Worm (Caenorhabditis elegans) whole organism, L4 larva: ENCODE measurements around the gene C28C12.1.

Experiments used
- F49E8.2 ChIP-seq: sonication (generic microtip); optimal IDR thresholded peaks from 2 replicates; lab custom pipeline; 2016; ENCODE audit warnings: missing compliant biosample characterization, mild to moderate bottlenecking, missing genetic modification characterization, borderline replicate concordance
- Y105C5A.15 ChIP-seq: fragments of 200-800 bp; sonication (Bioruptor generic); IDR thresholded peaks from 2 replicates; pipeline ENCODE4 v1.3.6; 2022; ENCODE audit warnings: missing genetic modification characterization, missing compliant biosample characterization
- Y48G9A.11 ChIP-seq: fragments of 200-800 bp; sonication (Bioruptor generic); IDR thresholded peaks from 2 replicates; pipeline ENCODE4 v1.3.6; 2022; ENCODE audit warnings: missing genetic modification reagents, missing genetic modification characterization, missing compliant biosample characterization
- Y5F2A.4 ChIP-seq: fragments of 200-800 bp; sonication (Bioruptor generic); optimal IDR thresholded peaks from 2 replicates; lab custom pipeline; 2018; ENCODE audit warnings: mild to moderate bottlenecking, missing genetic modification characterization, missing compliant biosample characterization
- Y75B8A.6 ChIP-seq: fragments of 200-800 bp; sonication (Bioruptor generic); IDR thresholded peaks from 2 replicates; pipeline ENCODE4 v1.3.6; 2022; ENCODE audit warnings: missing genetic modification reagents, missing genetic modification characterization, missing compliant biosample characterization
- aha-1 ChIP-seq: fragments of 150-350 bp; peaks from one replicate; lab custom pipeline; 2014; ENCODE audit warnings: missing biosample characterization, missing genetic modification characterization
- aly-2 ChIP-seq: sonication (generic microtip); optimal IDR thresholded peaks from 2 replicates; lab custom pipeline; 2018; ENCODE audit warnings: missing biosample characterization, missing genetic modification characterization
- arid-1 ChIP-seq: fragments of 200-800 bp; sonication (Bioruptor generic); conservative IDR thresholded peaks from 2 replicates; pipeline ENCODE4 v1.3.6; 2022; ENCODE audit warnings: missing genetic modification reagents, missing genetic modification characterization, missing compliant biosample characterization
- ceh-20 ChIP-seq: fragments of 200-800 bp; sonication (Bioruptor generic); IDR thresholded peaks from 2 replicates; pipeline ENCODE4 v1.3.6; 2022; ENCODE audit warnings: missing genetic modification reagents, missing genetic modification characterization, missing compliant biosample characterization
- ceh-28 ChIP-seq: fragments of 150-350 bp; optimal IDR thresholded peaks from 2 replicates; lab custom pipeline; 2014; ENCODE audit warnings: missing biosample characterization, missing genetic modification reagents, missing genetic modification characterization
- ceh-62 ChIP-seq: sonication (generic microtip); optimal IDR thresholded peaks from 2 replicates; lab custom pipeline; 2017; ENCODE audit warnings: missing biosample characterization, missing genetic modification characterization
- ces-1 ChIP-seq: fragments of 150-350 bp; sonication (generic microtip); optimal IDR thresholded peaks from 4 replicates; lab custom pipeline; 2014; ENCODE audit warnings: missing biosample characterization, missing genetic modification reagents, missing genetic modification characterization
- daf-12 ChIP-seq: fragments of 150-350 bp; optimal IDR thresholded peaks from 2 replicates; lab custom pipeline; 2014; ENCODE audit warnings: missing biosample characterization, missing genetic modification reagents, missing genetic modification characterization
- daf-16 ChIP-seq, 3 experiments: sonication (generic microtip); optimal IDR thresholded peaks; 2 replicates each; lab custom pipeline; 2016 to 2017; ENCODE audit warnings: missing genetic modification characterization in 3 of 3, missing genetic modification reagents in 3 of 3, mild to moderate bottlenecking in 2 of 3, missing compliant biosample characterization in 2 of 3, missing biosample characterization in 1 of 3, moderate library complexity in 1 of 3
- daf-8 ChIP-seq: fragments of 200-800 bp; sonication (Bioruptor generic); IDR thresholded peaks from 2 replicates; pipeline ENCODE4 v1.3.6; 2022; ENCODE audit warnings: missing genetic modification characterization, missing compliant biosample characterization
- dmd-6 ChIP-seq: fragments of 200-800 bp; sonication (Bioruptor generic); IDR thresholded peaks from 2 replicates; pipeline ENCODE4 v1.3.6; 2022; ENCODE audit warnings: missing genetic modification reagents, missing genetic modification characterization, missing compliant biosample characterization
- duxl-1 ChIP-seq: sonication (generic microtip); optimal IDR thresholded peaks from 2 replicates; lab custom pipeline; 2016; ENCODE audit warnings: mild to moderate bottlenecking, missing genetic modification characterization, moderate library complexity, missing compliant biosample characterization; ENCODE audit not compliant: poor library complexity
- egl-27 ChIP-seq: sonication (generic microtip); optimal IDR thresholded peaks from 3 replicates; lab custom pipeline; 2017; ENCODE audit warnings: missing biosample characterization, missing genetic modification reagents, missing genetic modification characterization
- fkh-10 ChIP-seq: fragments of 150-350 bp; optimal IDR thresholded peaks from 2 replicates; lab custom pipeline; 2014; ENCODE audit warnings: missing biosample characterization, missing genetic modification reagents, missing genetic modification characterization
- hlh-11 ChIP-seq: fragments of 200-800 bp; sonication (Bioruptor generic); optimal IDR thresholded peaks from 2 replicates; lab custom pipeline; 2018; ENCODE audit warnings: mild to moderate bottlenecking, missing genetic modification characterization, missing compliant biosample characterization
- hlh-30 ChIP-seq: sonication (generic microtip); optimal IDR thresholded peaks from 2 replicates; lab custom pipeline; 2017; ENCODE audit warnings: antibody characterized with exemption, mild to moderate bottlenecking, missing genetic modification characterization, missing compliant biosample characterization; ENCODE audit not compliant: insufficient read depth
- hmg-1.1 ChIP-seq: fragments of 200-800 bp; sonication (Bioruptor generic); IDR thresholded peaks from 2 replicates; pipeline ENCODE4 v1.3.6; 2022; ENCODE audit warnings: missing genetic modification reagents, missing genetic modification characterization, missing compliant biosample characterization
- jun-1 ChIP-seq: fragments of 150-350 bp; optimal IDR thresholded peaks from 2 replicates; lab custom pipeline; 2014; ENCODE audit warnings: missing biosample characterization, missing genetic modification reagents, missing genetic modification characterization
- lim-7 ChIP-seq: fragments of 200-800 bp; sonication (Bioruptor generic); IDR thresholded peaks from 2 replicates; pipeline ENCODE4 v1.3.6; 2022; ENCODE audit warnings: missing genetic modification characterization, missing compliant biosample characterization
- lin-13 ChIP-seq: fragments of 150-350 bp; optimal IDR thresholded peaks from 2 replicates; lab custom pipeline; 2014; ENCODE audit warnings: missing biosample characterization, missing genetic modification reagents, missing genetic modification characterization
- lin-15B ChIP-seq: fragments of 150-350 bp; sonication (generic microtip); optimal IDR thresholded peaks from 3 replicates; lab custom pipeline; 2014; ENCODE audit warnings: missing biosample characterization, missing genetic modification characterization
- lin-29 ChIP-seq: fragments of 200-800 bp; sonication (Bioruptor generic); IDR thresholded peaks from 2 replicates; pipeline ENCODE4 v1.3.6; 2022; ENCODE audit warnings: missing genetic modification reagents, missing genetic modification characterization, missing compliant biosample characterization
- lin-39 ChIP-seq: fragments of 150-350 bp; optimal IDR thresholded peaks from 2 replicates; lab custom pipeline; 2014; ENCODE audit warnings: missing biosample characterization, missing genetic modification reagents, missing genetic modification characterization
- madf-9 ChIP-seq: fragments of 200-800 bp; sonication (Bioruptor generic); conservative IDR thresholded peaks from 2 replicates; pipeline ENCODE4 v1.3.6; 2022; ENCODE audit warnings: missing genetic modification reagents, missing genetic modification characterization, missing compliant biosample characterization
- mdl-1 ChIP-seq, 2 experiments: fragments of 150-350 bp in 1 of 2; sonication (generic microtip) in 1 of 2; optimal IDR thresholded peaks; 2 replicates each; lab custom pipeline; 2014 to 2017; ENCODE audit warnings: missing biosample characterization in 2 of 2, missing genetic modification characterization in 2 of 2
- mxl-3 ChIP-seq: fragments of 200-800 bp; sonication (Bioruptor generic); optimal IDR thresholded peaks from 2 replicates; lab custom pipeline; 2018; ENCODE audit warnings: mild to moderate bottlenecking, missing genetic modification characterization, missing compliant biosample characterization
- nhr-10 ChIP-seq: fragments of 150-350 bp; optimal IDR thresholded peaks from 2 replicates; lab custom pipeline; 2014; ENCODE audit warnings: missing biosample characterization, missing genetic modification characterization
- nhr-11 ChIP-seq: fragments of 150-350 bp; optimal IDR thresholded peaks from 2 replicates; lab custom pipeline; 2014; ENCODE audit warnings: missing biosample characterization, missing genetic modification characterization
- nhr-111 ChIP-seq: fragments of 200-800 bp; sonication (Bioruptor generic); optimal IDR thresholded peaks from 2 replicates; lab custom pipeline; 2018; ENCODE audit warnings: mild to moderate bottlenecking, missing genetic modification characterization, missing compliant biosample characterization
- nhr-25 ChIP-seq: sonication (generic microtip); optimal IDR thresholded peaks from 2 replicates; lab custom pipeline; 2017; ENCODE audit warnings: missing genetic modification characterization, mild to moderate bottlenecking, missing compliant biosample characterization, antibody characterized with exemption, moderate library complexity, borderline replicate concordance; ENCODE audit not compliant: insufficient read depth
- nhr-28 ChIP-seq: fragments of 150-350 bp; optimal IDR thresholded peaks from 2 replicates; lab custom pipeline; 2014; ENCODE audit warnings: missing biosample characterization, missing genetic modification characterization
- nhr-48 ChIP-seq: sonication (generic microtip); optimal IDR thresholded peaks from 2 replicates; lab custom pipeline; 2016; ENCODE audit warnings: mild to moderate bottlenecking, missing genetic modification characterization, missing compliant biosample characterization
- nhr-77 ChIP-seq: fragments of 150-350 bp; optimal IDR thresholded peaks from 2 replicates; lab custom pipeline; 2014; ENCODE audit warnings: missing biosample characterization, missing genetic modification characterization
- php-3 ChIP-seq: fragments of 200-800 bp; sonication (Bioruptor generic); IDR thresholded peaks from 2 replicates; pipeline ENCODE4 v1.3.6; 2022; ENCODE audit warnings: missing genetic modification reagents, missing genetic modification characterization, missing compliant biosample characterization
- pqm-1 ChIP-seq: sonication (generic microtip); optimal IDR thresholded peaks from 2 replicates; lab custom pipeline; 2017; ENCODE audit warnings: missing biosample characterization, missing genetic modification characterization
- unc-62 ChIP-seq, 3 experiments: fragments of 150-350 bp in 1 of 3; sonication (generic microtip); optimal IDR thresholded peaks in 2 of 3; peaks in 1 of 3; 1 replicate in 1 of 3; 2 replicates in 2 of 3; lab custom pipeline; 2014 to 2017; ENCODE audit warnings: missing biosample characterization in 3 of 3, missing genetic modification characterization in 3 of 3, missing genetic modification reagents in 3 of 3, missing genotype in 1 of 3
- vab-7 ChIP-seq: fragments of 200-800 bp; sonication (Bioruptor generic); IDR thresholded peaks from 2 replicates; pipeline ENCODE4 v1.3.6; 2022; ENCODE audit warnings: missing genetic modification reagents, missing genetic modification characterization, missing compliant biosample characterization
- zip-2 ChIP-seq: fragments of 150-350 bp; optimal IDR thresholded peaks from 2 replicates; lab custom pipeline; 2014; ENCODE audit warnings: missing biosample characterization, missing genetic modification characterization
- ztf-11 ChIP-seq: fragments of 150-350 bp; optimal IDR thresholded peaks from 2 replicates; lab custom pipeline; 2014; ENCODE audit warnings: missing biosample characterization, missing genetic modification characterization
- ztf-7 ChIP-seq: fragments of 150-350 bp; optimal IDR thresholded peaks from 2 replicates; lab custom pipeline; 2014; ENCODE audit warnings: missing biosample characterization, missing genetic modification characterization

C28C12.1 gene

ce11 chrIV:8475030-8475679, 26.3 kb upstream of the C28C12.1 start:
- no peak for TF ChIP-seq ceh-28 (tag; lab: Kevin White, UChicago)
- TF ChIP-seq nhr-111 (GFP tag; lab: Kevin White, UChicago) = no peak
- TF ChIP-seq arid-1 = no peak
- TF ChIP-seq pqm-1 = peak; percentile 76
- no peak for TF ChIP-seq ces-1 (GFP tag; lab: Kevin White, UChicago)
- TF ChIP-seq aha-1 (tag; lab: Kevin White, UChicago) = peak; percentile 94
- TF ChIP-seq egl-27 = no peak
- no peak for TF ChIP-seq duxl-1 (tag; lab: Kevin White, UChicago)
- peak; percentile 82 for TF ChIP-seq nhr-28
- no peak for TF ChIP-seq zip-2 (tag; lab: Kevin White, UChicago)
- no peak for TF ChIP-seq F49E8.2 (tag; lab: Kevin White, UChicago)
- TF ChIP-seq mxl-3 (GFP tag; lab: Kevin White, UChicago) = peak; percentile 35
- TF ChIP-seq lin-29 (GFP tag; lab: Robert Waterston, UW) = no peak
- TF ChIP-seq lim-7 = no peak
- TF ChIP-seq mdl-1 (tag; optimal IDR thresholded peaks at IDR 0.05; lab: Kevin White, UChicago) = peak in 1 of 2 experiments; percentile 44
- TF ChIP-seq daf-8 (GFP tag; lab: Robert Waterston, UW) = no peak
- TF ChIP-seq Y5F2A.4 (GFP tag; lab: Kevin White, UChicago) = no peak
- TF ChIP-seq php-3 (GFP tag; lab: Robert Waterston, UW) = peak; percentile 73
- TF ChIP-seq nhr-25 = no peak
- TF ChIP-seq jun-1 (tag; lab: Kevin White, UChicago) = no peak
- no peak for TF ChIP-seq lin-39
- peak; percentile 57; the same call in 1 of the 2 replicates for TF ChIP-seq dmd-6 (GFP tag; lab: Robert Waterston, UW)
- no peak for TF ChIP-seq ceh-20 (GFP tag; lab: Robert Waterston, UW)
- TF ChIP-seq Y105C5A.15 (GFP tag; lab: Robert Waterston, UW) = no peak
- TF ChIP-seq Y75B8A.6 (GFP tag; lab: Robert Waterston, UW) = no peak
- TF ChIP-seq ceh-62 (tag; lab: Kevin White, UChicago) = no peak
- no peak for TF ChIP-seq aly-2
- no peak for TF ChIP-seq Y48G9A.11 (GFP tag; lab: Robert Waterston, UW)
- TF ChIP-seq ztf-7 (tag; lab: Kevin White, UChicago) = no peak
- TF ChIP-seq nhr-48 (tag; lab: Kevin White, UChicago) = no peak
- TF ChIP-seq madf-9 (GFP tag; lab: Robert Waterston, UW) = no peak
- no peak for TF ChIP-seq vab-7 (GFP tag; lab: Robert Waterston, UW)
- peak in 1 of 2 experiments; percentile 96 for TF ChIP-seq unc-62 (GFP tag; optimal IDR thresholded peaks at IDR 0.05 in 1 of 2; lab: Kevin White, UChicago)
- TF ChIP-seq unc-62 (tag; optimal IDR thresholded peaks at IDR 0.05; lab: Kevin White, UChicago) = no peak
- no peak for TF ChIP-seq fkh-10 (GFP tag; lab: Kevin White, UChicago)
- TF ChIP-seq hlh-11 (tag; lab: Kevin White, UChicago) = peak; percentile 47
- TF ChIP-seq nhr-77 (tag; lab: Kevin White, UChicago) = peak; percentile 26
- TF ChIP-seq hlh-30 (tag; lab: Kevin White, UChicago) = no peak

ce11 chrIV:8476166-8476565, 25.3 kb upstream of the C28C12.1 start:
- TF ChIP-seq lin-39 = no peak
- TF ChIP-seq hmg-1.1 (GFP tag; lab: Robert Waterston, UW) = 0 out of 2 replicates have a peak, but pooled peaks have one; percentile 20
- no peak for TF ChIP-seq lin-13 (GFP tag; lab: Kevin White, UChicago)
- TF ChIP-seq daf-16 (GFP tag; optimal IDR thresholded peaks at IDR 0.05; lab: Kevin White, UChicago) = peak in 1 of 2 experiments; percentile 14
- no peak for TF ChIP-seq daf-16 (tag; optimal IDR thresholded peaks at IDR 0.05; lab: Kevin White, UChicago)
- TF ChIP-seq nhr-10 (tag; lab: Kevin White, UChicago) = no peak
- no peak for TF ChIP-seq lin-15B
- TF ChIP-seq nhr-25 = no peak
- no peak for TF ChIP-seq ztf-11 (tag; lab: Kevin White, UChicago)
- TF ChIP-seq ceh-62 (tag; lab: Kevin White, UChicago) = no peak
- no peak for TF ChIP-seq daf-12 (tag; lab: Kevin White, UChicago)
- peak; percentile 30 for TF ChIP-seq nhr-11
- TF ChIP-seq hlh-11 (tag; lab: Kevin White, UChicago) = peak; percentile 8
- TF ChIP-seq dmd-6 (GFP tag; lab: Robert Waterston, UW) = no peak
- TF ChIP-seq, all 104 proteins: peak for 4
